Fruit fly (Drosophila melanogaster) whole organism, embryonic: Measurements from ENCODE around the gene Vti1a.

Experiments used
- BtbVII ChIP-seq: fragments of 200-800 bp; sonication (Bioruptor generic); optimal IDR thresholded peaks from 3 replicates; lab custom pipeline; 2017; ENCODE audit warnings: missing biosample characterization, mild to moderate bottlenecking, missing genetic modification characterization
- CG10979 ChIP-seq: fragments of 200-800 bp; sonication (Bioruptor generic); optimal IDR thresholded peaks from 2 replicates; lab custom pipeline; 2018; ENCODE audit warnings: missing biosample characterization, mild to moderate bottlenecking, missing genetic modification characterization, moderate library complexity
- CG1233 ChIP-seq: fragments of 200-800 bp; sonication (Bioruptor generic); optimal IDR thresholded peaks from 4 replicates; lab custom pipeline; 2018; ENCODE audit warnings: missing biosample characterization, mild to moderate bottlenecking, missing genetic modification characterization
- CG12391 ChIP-seq: fragments of 200-800 bp; sonication (Bioruptor generic); optimal IDR thresholded peaks from 3 replicates; lab custom pipeline; 2018; ENCODE audit warnings: missing biosample characterization, mild to moderate bottlenecking, missing genetic modification characterization, moderate library complexity
- CG13424 ChIP-seq: fragments of 200-800 bp; sonication (Bioruptor generic); optimal IDR thresholded peaks from 2 replicates; lab custom pipeline; 2019; ENCODE audit warnings: missing biosample characterization, mild to moderate bottlenecking, missing genetic modification characterization, moderate library complexity
- CG14710 ChIP-seq: fragments of 200-800 bp; sonication (Bioruptor generic); optimal IDR thresholded peaks from 3 replicates; lab custom pipeline; 2019; ENCODE audit warnings: missing biosample characterization, mild to moderate bottlenecking, missing genetic modification characterization, moderate library complexity
- CG15601 ChIP-seq: fragments of 200-800 bp; sonication (Bioruptor generic); optimal IDR thresholded peaks from 3 replicates; lab custom pipeline; 2019; ENCODE audit warnings: missing biosample characterization, mild to moderate bottlenecking, missing genetic modification characterization, moderate library complexity
- CG1792 ChIP-seq: fragments of 200-800 bp; sonication (Bioruptor generic); optimal IDR thresholded peaks from 2 replicates; lab custom pipeline; 2016; ENCODE audit warnings: missing biosample characterization, missing genetic modification characterization
- CG2116 ChIP-seq: fragments of 200-800 bp; sonication (Bioruptor generic); optimal IDR thresholded peaks from 3 replicates; lab custom pipeline; 2018; ENCODE audit warnings: missing biosample characterization, mild to moderate bottlenecking, missing genetic modification characterization
- CG2129 ChIP-seq: fragments of 200-800 bp; sonication (Bioruptor generic); IDR thresholded peaks from 2 replicates; pipeline ENCODE4 v1.3.6; 2022; ENCODE audit warnings: missing biosample characterization, missing genetic modification characterization; ENCODE audit not compliant: partially characterized antibody
- CG2678 ChIP-seq: fragments of 200-800 bp; sonication (Bioruptor generic); optimal IDR thresholded peaks from 3 replicates; lab custom pipeline; 2019; ENCODE audit warnings: missing biosample characterization, mild to moderate bottlenecking, missing genetic modification characterization, moderate library complexity
- CG30020 ChIP-seq: fragments of 200-800 bp; optimal IDR thresholded peaks from 2 replicates; lab custom pipeline; 2019; ENCODE audit warnings: missing biosample characterization, mild to moderate bottlenecking, missing genetic modification characterization, moderate library complexity
- CG32532 ChIP-seq: fragments of 200-800 bp; sonication (Bioruptor generic); IDR thresholded peaks from 2 replicates; pipeline ENCODE4 v1.3.6; 2022; ENCODE audit warnings: missing biosample characterization, missing genetic modification characterization
- CG32767 ChIP-seq: fragments of 200-800 bp; sonication (Bioruptor generic); IDR thresholded peaks from 2 replicates; pipeline ENCODE4 v1.3.6; 2022; ENCODE audit warnings: missing biosample characterization, missing genetic modification characterization
- CG7556 ChIP-seq: fragments of 200-800 bp; sonication (Bioruptor generic); optimal IDR thresholded peaks from 2 replicates; lab custom pipeline; 2017; ENCODE audit warnings: missing biosample characterization, mild to moderate bottlenecking, missing genetic modification characterization
- CG9727 ChIP-seq: fragments of 200-800 bp; sonication (Bioruptor generic); optimal IDR thresholded peaks from 3 replicates; lab custom pipeline; 2017; ENCODE audit warnings: missing biosample characterization, mild to moderate bottlenecking, missing genetic modification characterization
- D ChIP-seq, 2 experiments: fragments of 200-800 bp in 1 of 2; fragments of >200 bp in 1 of 2; sonication (Bioruptor generic) in 1 of 2; optimal IDR thresholded peaks; 2 replicates in 1 of 2; 3 replicates in 1 of 2; lab custom pipeline; 2017; ENCODE audit warnings: mild to moderate bottlenecking in 1 of 2, missing biosample characterization in 1 of 2, missing genetic modification characterization in 1 of 2, missing genetic modification reagents in 1 of 2
- HmgD ChIP-seq: fragments of 200-800 bp; sonication (Bioruptor generic); optimal IDR thresholded peaks from 3 replicates; lab custom pipeline; 2016; ENCODE audit warnings: missing biosample characterization, missing genetic modification characterization
- Hr78 ChIP-seq, 2 experiments: fragments of 200-800 bp in 1 of 2; fragments of >200 bp in 1 of 2; sonication (Bioruptor generic) in 1 of 2; optimal IDR thresholded peaks; 2 replicates each; lab custom pipeline; 2017 to 2019; ENCODE audit warnings: missing biosample characterization in 2 of 2, missing genetic modification characterization in 2 of 2, mild to moderate bottlenecking in 1 of 2, moderate library complexity in 1 of 2
- Jarid2 ChIP-seq: fragments of 200-800 bp; sonication (Bioruptor generic); optimal IDR thresholded peaks from 3 replicates; lab custom pipeline; 2017; ENCODE audit warnings: mild to moderate bottlenecking, missing biosample characterization, missing genetic modification reagents, missing genetic modification characterization
- Max ChIP-seq: fragments of 200-800 bp; sonication (Bioruptor generic); optimal IDR thresholded peaks from 2 replicates; lab custom pipeline; 2016; ENCODE audit warnings: missing biosample characterization, mild to moderate bottlenecking, missing genetic modification characterization
- Oli ChIP-seq: fragments of 200-800 bp; sonication (Bioruptor generic); optimal IDR thresholded peaks from 2 replicates; lab custom pipeline; 2018; ENCODE audit warnings: missing biosample characterization, mild to moderate bottlenecking, missing genetic modification characterization, moderate library complexity
- Ravus ChIP-seq: fragments of 200-800 bp; sonication (Bioruptor generic); IDR thresholded peaks from 2 replicates; pipeline ENCODE4 v1.3.6; 2022; ENCODE audit warnings: missing biosample characterization, missing genetic modification characterization
- Sox102F ChIP-seq: fragments of 200-800 bp; sonication (Bioruptor generic); optimal IDR thresholded peaks from 2 replicates; lab custom pipeline; 2018; ENCODE audit warnings: missing biosample characterization, mild to moderate bottlenecking, missing genetic modification characterization, moderate library complexity
- TFAM ChIP-seq: fragments of 200-800 bp; sonication (Bioruptor generic); optimal IDR thresholded peaks from 2 replicates; lab custom pipeline; 2017; ENCODE audit warnings: missing biosample characterization, missing genetic modification characterization, inconsistent platforms
- Xrp1 ChIP-seq: fragments of 200-800 bp; sonication (Bioruptor generic); IDR thresholded peaks from 2 replicates; pipeline ENCODE4 v1.3.6; 2022; ENCODE audit warnings: missing biosample characterization, missing genetic modification characterization
- ara ChIP-seq: fragments of 200-800 bp; sonication (Bioruptor generic); IDR thresholded peaks from 2 replicates; pipeline ENCODE4 v1.3.6; 2022; ENCODE audit warnings: missing biosample characterization, missing genetic modification characterization
- dan ChIP-seq: fragments of 200-800 bp; sonication (Bioruptor generic); IDR thresholded peaks from 2 replicates; pipeline ENCODE4 v1.3.6; 2022; ENCODE audit warnings: missing biosample characterization, missing genetic modification characterization
- dimm ChIP-seq: fragments of 200-800 bp; sonication (Bioruptor generic); IDR thresholded peaks from 2 replicates; pipeline ENCODE4 v1.3.6; 2022; ENCODE audit warnings: missing biosample characterization, missing genetic modification characterization
- dmrt11E ChIP-seq: fragments of 200-800 bp; sonication (Bioruptor generic); optimal IDR thresholded peaks from 3 replicates; lab custom pipeline; 2018; ENCODE audit warnings: missing biosample characterization, mild to moderate bottlenecking, missing genetic modification characterization, moderate library complexity
- dysf ChIP-seq: fragments of 200-800 bp; sonication (Bioruptor generic); IDR thresholded peaks from 3 replicates; pipeline ENCODE4 v1.3.6; 2022; ENCODE audit warnings: missing biosample characterization, missing genetic modification characterization
- fd96Cb ChIP-seq: fragments of 200-800 bp; sonication (Bioruptor generic); optimal IDR thresholded peaks from 2 replicates; lab custom pipeline; 2018; ENCODE audit warnings: missing biosample characterization, mild to moderate bottlenecking, missing genetic modification characterization, moderate library complexity
- gem ChIP-seq: fragments of 200-800 bp; sonication (Bioruptor generic); optimal IDR thresholded peaks from 2 replicates; lab custom pipeline; 2019; ENCODE audit warnings: missing biosample characterization, mild to moderate bottlenecking, missing genetic modification characterization, moderate library complexity
- gsb-n ChIP-seq: fragments of 200-800 bp; sonication (Bioruptor generic); optimal IDR thresholded peaks from 3 replicates; lab custom pipeline; 2018; ENCODE audit warnings: missing biosample characterization, mild to moderate bottlenecking, missing genetic modification characterization
- ind ChIP-seq: fragments of 200-800 bp; sonication (Bioruptor generic); optimal IDR thresholded peaks from 3 replicates; lab custom pipeline; 2016; ENCODE audit warnings: missing biosample characterization, missing genetic modification characterization
- kah ChIP-seq: fragments of 200-800 bp; sonication (Bioruptor generic); optimal IDR thresholded peaks from 2 replicates; lab custom pipeline; 2018; ENCODE audit warnings: missing biosample characterization, mild to moderate bottlenecking, missing genetic modification characterization
- kni ChIP-seq: fragments of 200-800 bp; sonication (Bioruptor generic); optimal IDR thresholded peaks from 3 replicates; lab custom pipeline; 2017; ENCODE audit warnings: mild to moderate bottlenecking, missing biosample characterization, missing genetic modification reagents, missing genetic modification characterization
- knrl ChIP-seq: fragments of 200-800 bp; sonication (Bioruptor generic); IDR thresholded peaks from 3 replicates; pipeline ENCODE4 v1.3.6; 2022; ENCODE audit warnings: missing biosample characterization, missing genetic modification characterization; ENCODE audit not compliant: partially characterized antibody
- lola ChIP-seq, 3 experiments: fragments of >200 bp in 2 of 3; fragments of 200-800 bp in 1 of 3; sonication (Bioruptor generic) in 1 of 3; optimal IDR thresholded peaks; 2 replicates each; lab custom pipeline; 2017 to 2019; ENCODE audit warnings: missing biosample characterization in 3 of 3, missing genetic modification characterization in 3 of 3, mild to moderate bottlenecking in 1 of 3, moderate library complexity in 1 of 3
- nom ChIP-seq: fragments of 200-800 bp; sonication (Bioruptor generic); optimal IDR thresholded peaks from 2 replicates; lab custom pipeline; 2017; ENCODE audit warnings: missing biosample characterization, missing genetic modification characterization, mild to moderate bottlenecking, moderate library complexity, missing genetic modification reagents
- onecut ChIP-seq: fragments of 200-800 bp; sonication (Bioruptor generic); IDR thresholded peaks from 2 replicates; pipeline ENCODE4 v1.3.6; 2022; ENCODE audit warnings: missing biosample characterization, missing genetic modification characterization
- phol ChIP-seq: fragments of 200-800 bp; sonication (Bioruptor generic); optimal IDR thresholded peaks from 3 replicates; lab custom pipeline; 2018; ENCODE audit warnings: missing biosample characterization, mild to moderate bottlenecking, missing genetic modification characterization, moderate library complexity
- sc ChIP-seq, 3 experiments: fragments of >200 bp in 2 of 3; fragments of 200-800 bp in 1 of 3; sonication (Bioruptor generic) in 1 of 3; optimal IDR thresholded peaks; 2 replicates in 2 of 3; 3 replicates in 1 of 3; lab custom pipeline; 2017; ENCODE audit warnings: mild to moderate bottlenecking in 1 of 3, missing biosample characterization in 1 of 3, missing genetic modification characterization in 1 of 3, missing genetic modification reagents in 1 of 3
- sens ChIP-seq: fragments of 200-800 bp; sonication (Bioruptor generic); peaks from one replicate; lab custom pipeline; 2016; ENCODE audit warnings: missing biosample characterization, missing genetic modification characterization
- sna ChIP-seq: fragments of 200-800 bp; sonication (Bioruptor generic); IDR thresholded peaks from 2 replicates; pipeline ENCODE4 v1.3.6; 2022; ENCODE audit warnings: missing biosample characterization, missing genetic modification characterization; ENCODE audit not compliant: partially characterized antibody
- trem ChIP-seq: fragments of 200-800 bp; optimal IDR thresholded peaks from 3 replicates; lab custom pipeline; 2019; ENCODE audit warnings: missing biosample characterization, mild to moderate bottlenecking, missing genetic modification characterization, moderate library complexity

Vti1a gene

DNA sequence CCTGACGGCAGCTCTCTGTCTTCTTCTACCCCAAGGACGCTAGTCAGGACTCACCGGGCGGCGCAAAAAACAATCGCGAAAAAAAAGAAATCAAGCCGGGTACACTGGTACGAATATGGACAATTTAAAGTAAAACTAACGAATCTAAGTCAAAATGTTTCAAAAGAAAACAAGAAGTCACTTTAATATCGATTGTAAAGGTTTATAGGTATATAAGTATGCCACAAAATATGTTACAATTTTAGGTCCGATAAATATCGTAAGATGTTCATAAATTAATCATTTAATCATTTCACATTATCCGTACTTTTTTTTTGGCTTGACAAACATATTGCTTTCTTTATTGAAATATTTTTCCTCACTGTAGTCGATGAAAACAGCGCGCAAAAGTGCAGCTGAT, 23.4 kb upstream of the Vti1a start (continued):
- TF ChIP-seq HmgD (GFP tag; lab: Kevin White, UChicago), result no peak
- TF ChIP-seq D (optimal IDR thresholded peaks at IDR 0.05; lab: Kevin White, UChicago), result no peak
- TF ChIP-seq D (GFP tag; optimal IDR thresholded peaks at IDR 0.05; lab: Kevin White, UChicago), result peak; percentile 11
- peak; percentile 49 for TF ChIP-seq CG9727 (GFP tag; lab: Kevin White, UChicago)
- TF ChIP-seq CG2678, result peak; percentile 34
- peak; percentile 2 for TF ChIP-seq fd96Cb (tag; lab: Kevin White, UChicago)
- TF ChIP-seq lola (GFP tag; optimal IDR thresholded peaks at IDR 0.05; lab: Kevin White, UChicago), result peak in 1 of 3 experiments; percentile 54
- peak; percentile 67 for TF ChIP-seq sens (GFP tag; lab: Kevin White, UChicago)
- no peak for TF ChIP-seq CG30020 (tag; lab: Kevin White, UChicago)
- TF ChIP-seq gem (tag; lab: Kevin White, UChicago), result peak; percentile 44
- peak; percentile 32 for TF ChIP-seq CG12391
- TF ChIP-seq CG32532 (GFP tag; lab: Robert Waterston, UW), result no peak
- TF ChIP-seq CG7556 (GFP tag; lab: Kevin White, UChicago), result peak; percentile 27
- peak; percentile 51 for TF ChIP-seq dmrt11E (tag; lab: Kevin White, UChicago)
- peak; percentile 5 for TF ChIP-seq Oli (tag; lab: Kevin White, UChicago)
- TF ChIP-seq phol (tag; lab: Kevin White, UChicago), result peak; percentile 31
- TF ChIP-seq CG14710, result peak; percentile 43
- no peak for TF ChIP-seq sna (GFP tag; lab: Robert Waterston, UW)
- TF ChIP-seq Xrp1, result peak; percentile 53; the same call in 1 of the 2 replicates
- TF ChIP-seq BtbVII (GFP tag; lab: Kevin White, UChicago), result no peak
- peak; percentile 65 for TF ChIP-seq CG10979
- peak; percentile 1 for TF ChIP-seq trem
- TF ChIP-seq Hr78 (GFP tag; optimal IDR thresholded peaks at IDR 0.05; lab: Kevin White, UChicago), result no peak

DNA sequence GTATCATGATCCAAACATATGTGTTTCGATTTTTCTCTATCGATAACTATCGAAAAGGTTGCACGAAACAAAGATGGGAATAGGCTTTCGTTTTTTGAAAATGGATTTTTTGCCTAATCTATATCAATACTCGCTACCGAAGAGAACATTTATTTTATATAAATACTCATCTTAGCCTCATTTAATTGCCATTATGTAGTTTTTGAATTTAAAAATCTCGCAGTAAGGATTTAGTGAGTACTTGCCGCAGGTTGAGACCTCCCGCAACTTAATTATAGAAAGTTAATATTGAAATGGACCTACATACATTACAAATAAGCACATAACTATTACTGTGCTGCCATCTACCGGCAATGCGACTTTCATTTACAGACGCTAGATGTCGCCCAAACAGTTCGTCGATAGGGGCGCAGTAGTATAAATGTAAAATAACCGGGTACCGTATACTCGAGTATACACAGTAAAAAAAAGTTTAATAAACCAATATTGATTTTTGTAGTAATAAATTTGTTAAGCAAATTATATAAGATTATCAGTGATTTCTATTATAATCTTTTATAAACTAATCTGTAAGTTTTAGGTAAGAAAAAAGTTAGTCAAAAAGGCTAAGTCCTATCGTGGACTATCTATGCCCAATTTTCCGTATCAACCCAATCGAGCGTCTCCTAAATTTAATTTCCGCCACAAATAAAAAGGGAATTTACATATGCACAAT, 19.3 kb upstream of the Vti1a start, which contains the start of gene CG13896:
TSS of gene CG13896 (minus strand) at position 12 of the 715 bp plus-strand sequence.
- TF ChIP-seq ara (GFP tag; lab: Robert Waterston, UW) (0 out of 2 replicates have a peak, but pooled peaks have one; percentile 39), Ravus (GFP tag; lab: Robert Waterston, UW) (peak; percentile 42), CG15601 (tag; lab: Kevin White, UChicago) (peak; percentile 74), CG1233 (peak; percentile 82), knrl (GFP tag; lab: Robert Waterston, UW) (peak; percentile 74), CG2116 (GFP tag; lab: Kevin White, UChicago) (peak; percentile 82), dan (GFP tag; lab: Robert Waterston, UW) (peak; percentile 68; the same call in 1 of the 2 replicates), Sox102F (peak; percentile 87), dimm (GFP tag; lab: Robert Waterston, UW) (no peak), ind (GFP tag; lab: Kevin White, UChicago) (peak; percentile 85), nom (GFP tag; lab: Kevin White, UChicago) (peak; percentile 55), onecut (peak; percentile 83), kni (peak; percentile 74), Max (GFP tag; lab: Kevin White, UChicago) (peak; percentile 72), sc (optimal IDR thresholded peaks at IDR 0.05; lab: Kevin White, UChicago) (no peak), sc (GFP tag; optimal IDR thresholded peaks at IDR 0.05; lab: Kevin White, UChicago) (peak; percentile 45), CG1792 (peak; percentile 78), TFAM (GFP tag; lab: Kevin White, UChicago) (peak; percentile 22), kah (GFP tag; lab: Kevin White, UChicago) (peak; percentile 58), CG2129 (GFP tag; lab: Robert Waterston, UW) (peak; percentile 60), Jarid2 (peak; percentile 54), dysf (peak; percentile 87), CG13424 (tag; lab: Kevin White, UChicago) (peak; percentile 75), gsb-n (tag; lab: Kevin White, UChicago) (peak; percentile 78), CG32767 (GFP tag; lab: Robert Waterston, UW) (peak; percentile 52; the same call in 1 of the 2 replicates)
